Fruit fly (Drosophila melanogaster) whole organism, embryonic: Measurements from ENCODE around the gene CG1896.

Source experiments
- Abd-B ChIP-seq: fragments of 200-800 bp; sonication (Bioruptor generic); optimal IDR thresholded peaks from 2 replicates; lab custom pipeline; 2018; ENCODE audit warnings: missing biosample characterization, mild to moderate bottlenecking, missing genetic modification characterization, moderate library complexity
- Aef1 ChIP-seq: fragments of 200-800 bp; sonication (Bioruptor generic); IDR thresholded peaks from 3 replicates; pipeline ENCODE4 v1.3.6; 2022; ENCODE audit warnings: missing biosample characterization, missing genetic modification characterization
- Blimp-1 ChIP-seq: fragments of 200-800 bp; sonication (Bioruptor generic); optimal IDR thresholded peaks from 3 replicates; lab custom pipeline; 2018; ENCODE audit warnings: missing biosample characterization, missing genetic modification characterization, mild to moderate bottlenecking, moderate library complexity, missing genetic modification reagents
- CG10366 ChIP-seq: fragments of 200-800 bp; sonication (Bioruptor generic); IDR thresholded peaks from 2 replicates; pipeline ENCODE4 v1.3.6; 2022; ENCODE audit warnings: missing biosample characterization, missing genetic modification characterization
- CG11456 ChIP-seq: fragments of 200-800 bp; sonication (Bioruptor generic); IDR thresholded peaks from 3 replicates; pipeline ENCODE4 v1.3.6; 2022; ENCODE audit warnings: missing biosample characterization, missing genetic modification characterization
- CG12155 ChIP-seq: fragments of 200-800 bp; sonication (Bioruptor generic); optimal IDR thresholded peaks from 3 replicates; lab custom pipeline; 2016; ENCODE audit warnings: missing biosample characterization, missing genetic modification characterization
- CG14014 ChIP-seq: fragments of 200-800 bp; sonication (Bioruptor generic); IDR thresholded peaks from 2 replicates; pipeline ENCODE4 v1.3.6; 2022; ENCODE audit warnings: missing biosample characterization, missing genetic modification characterization
- CG15011 ChIP-seq: fragments of 200-800 bp; sonication (Bioruptor generic); optimal IDR thresholded peaks from 3 replicates; lab custom pipeline; 2018; ENCODE audit warnings: missing biosample characterization, mild to moderate bottlenecking, missing genetic modification characterization
- CG15073 ChIP-seq: fragments of 200-800 bp; sonication (Bioruptor generic); optimal IDR thresholded peaks from 2 replicates; lab custom pipeline; 2016; ENCODE audit warnings: missing biosample characterization, missing genetic modification characterization
- CG1647 ChIP-seq: fragments of 200-800 bp; sonication (Bioruptor generic); optimal IDR thresholded peaks from 3 replicates; lab custom pipeline; 2016; ENCODE audit warnings: missing biosample characterization, missing genetic modification characterization
- CG16813 ChIP-seq: fragments of 200-800 bp; sonication (Bioruptor generic); IDR thresholded peaks from 3 replicates; pipeline ENCODE4 v1.3.6; 2022; ENCODE audit warnings: missing biosample characterization, missing genetic modification characterization; ENCODE audit not compliant: partially characterized antibody
- CG16815 ChIP-seq: fragments of 200-800 bp; sonication (Bioruptor generic); optimal IDR thresholded peaks from 3 replicates; lab custom pipeline; 2017; ENCODE audit warnings: missing biosample characterization, mild to moderate bottlenecking, missing genetic modification characterization
- CG1832 ChIP-seq: fragments of 200-800 bp; sonication (Bioruptor generic); optimal IDR thresholded peaks from 2 replicates; lab custom pipeline; 2017; ENCODE audit warnings: missing biosample characterization, mild to moderate bottlenecking, missing genetic modification characterization, inconsistent platforms
- CG31441 ChIP-seq: fragments of 200-800 bp; sonication (Bioruptor generic); IDR thresholded peaks from 2 replicates; pipeline ENCODE4 v1.3.6; 2022; ENCODE audit warnings: missing biosample characterization, missing genetic modification characterization
- CG4424 ChIP-seq: fragments of 200-800 bp; sonication (Bioruptor generic); optimal IDR thresholded peaks from 3 replicates; lab custom pipeline; 2016; ENCODE audit warnings: missing biosample characterization, missing genetic modification characterization
- CG6175 ChIP-seq: fragments of 200-800 bp; sonication (Bioruptor generic); IDR thresholded peaks from 3 replicates; pipeline ENCODE4 v1.3.6; 2022; ENCODE audit warnings: missing biosample characterization, missing genetic modification characterization
- CG6854 ChIP-seq: fragments of 200-800 bp; sonication (Bioruptor generic); optimal IDR thresholded peaks from 3 replicates; lab custom pipeline; 2017; ENCODE audit warnings: missing biosample characterization, mild to moderate bottlenecking, missing genetic modification characterization
- CG7271 ChIP-seq: fragments of 200-800 bp; sonication (Bioruptor generic); optimal IDR thresholded peaks from 2 replicates; lab custom pipeline; 2018; ENCODE audit warnings: missing biosample characterization, mild to moderate bottlenecking, missing genetic modification characterization, moderate library complexity
- HLH54F ChIP-seq: fragments of 200-800 bp; sonication (Bioruptor generic); optimal IDR thresholded peaks from 3 replicates; lab custom pipeline; 2016; ENCODE audit warnings: missing biosample characterization, missing genetic modification characterization
- Hmr ChIP-seq: fragments of 200-800 bp; sonication (Bioruptor generic); optimal IDR thresholded peaks from 3 replicates; lab custom pipeline; 2017; ENCODE audit warnings: mild to moderate bottlenecking, missing biosample characterization, missing genetic modification reagents, missing genetic modification characterization
- Nf-YC ChIP-seq: fragments of 200-800 bp; optimal IDR thresholded peaks from 3 replicates; lab custom pipeline; 2019; ENCODE audit warnings: missing biosample characterization, mild to moderate bottlenecking, missing genetic modification characterization, moderate library complexity
- Opbp ChIP-seq: fragments of 200-800 bp; sonication (Bioruptor generic); IDR thresholded peaks from 3 replicates; pipeline ENCODE4 v1.3.6; 2022; ENCODE audit warnings: missing biosample characterization, missing genetic modification characterization; ENCODE audit not compliant: partially characterized antibody
- Rfx ChIP-seq: fragments of 200-800 bp; sonication (Bioruptor generic); IDR thresholded peaks from 2 replicates; pipeline ENCODE4 v1.3.6; 2022; ENCODE audit warnings: missing biosample characterization, missing genetic modification characterization
- Sin3A ChIP-seq: fragments of >200 bp; optimal IDR thresholded peaks from 2 replicates; lab custom pipeline; 2018
- Xrp1 ChIP-seq: fragments of 200-800 bp; sonication (Bioruptor generic); IDR thresholded peaks from 2 replicates; pipeline ENCODE4 v1.3.6; 2022; ENCODE audit warnings: missing biosample characterization, missing genetic modification characterization
- ato ChIP-seq: fragments of 200-800 bp; sonication (Bioruptor generic); IDR thresholded peaks from 2 replicates; pipeline ENCODE4 v1.3.6; 2022; ENCODE audit warnings: missing biosample characterization, missing genetic modification characterization; ENCODE audit not compliant: partially characterized antibody
- bab2 ChIP-seq: fragments of 200-800 bp; sonication (Bioruptor generic); optimal IDR thresholded peaks from 2 replicates; lab custom pipeline; 2016; ENCODE audit warnings: missing biosample characterization, missing genetic modification characterization
- bcd ChIP-seq: fragments of 200-800 bp; sonication (Bioruptor generic); optimal IDR thresholded peaks from 2 replicates; lab custom pipeline; 2017; ENCODE audit warnings: missing biosample characterization, mild to moderate bottlenecking, missing genetic modification characterization
- croc ChIP-seq: fragments of 200-800 bp; sonication (Bioruptor generic); conservative IDR thresholded peaks from 3 replicates; pipeline ENCODE4 v1.3.6; 2022; ENCODE audit warnings: missing biosample characterization, missing genetic modification characterization
- crol ChIP-seq: fragments of 200-800 bp; sonication (Bioruptor generic); IDR thresholded peaks from 2 replicates; pipeline ENCODE4 v1.3.6; 2022; ENCODE audit warnings: missing biosample characterization, missing genetic modification characterization
- dpn ChIP-seq, 2 experiments: fragments of 200-800 bp; sonication (Bioruptor generic); optimal IDR thresholded peaks; 3 replicates each; lab custom pipeline; 2016; ENCODE audit warnings: missing biosample characterization in 2 of 2, missing genetic modification characterization in 2 of 2
- gfzf ChIP-seq: fragments of 200-800 bp; sonication (Bioruptor generic); optimal IDR thresholded peaks from 2 replicates; lab custom pipeline; 2016; ENCODE audit warnings: missing biosample characterization, mild to moderate bottlenecking, missing genetic modification characterization, moderate library complexity
- grau ChIP-seq: fragments of 200-800 bp; optimal IDR thresholded peaks from 3 replicates; lab custom pipeline; 2019; ENCODE audit warnings: missing biosample characterization, mild to moderate bottlenecking, missing genetic modification characterization, moderate library complexity
- gsb ChIP-seq: fragments of 200-800 bp; sonication (Bioruptor generic); IDR thresholded peaks from 2 replicates; pipeline ENCODE4 v1.3.6; 2022; ENCODE audit warnings: missing biosample characterization, missing genetic modification characterization
- her ChIP-seq: fragments of 200-800 bp; sonication (Bioruptor generic); optimal IDR thresholded peaks from 2 replicates; lab custom pipeline; 2016; ENCODE audit warnings: missing biosample characterization, missing genetic modification characterization
- hkb ChIP-seq, 2 experiments: fragments of 200-800 bp in 1 of 2; fragments of >200 bp in 1 of 2; sonication (Bioruptor generic) in 1 of 2; IDR thresholded peaks in 1 of 2; optimal IDR thresholded peaks in 1 of 2; 2 replicates each; pipeline versions ENCODE4 v1.3.6 to Lab custom; 2017 to 2022; ENCODE audit warnings: missing biosample characterization in 1 of 2, missing genetic modification characterization in 1 of 2
- hth ChIP-seq: fragments of >200 bp; optimal IDR thresholded peaks from 2 replicates; lab custom pipeline; 2017; ENCODE audit warnings: inconsistent platforms
- jumu ChIP-seq: fragments of 200-800 bp; sonication (Bioruptor generic); optimal IDR thresholded peaks from 3 replicates; lab custom pipeline; 2016; ENCODE audit warnings: missing biosample characterization, missing genetic modification characterization
- kay ChIP-seq: fragments of 200-800 bp; sonication (Bioruptor generic); optimal IDR thresholded peaks from 2 replicates; lab custom pipeline; 2016; ENCODE audit warnings: missing biosample characterization, missing genetic modification characterization
- kni ChIP-seq: fragments of 200-800 bp; sonication (Bioruptor generic); optimal IDR thresholded peaks from 3 replicates; lab custom pipeline; 2017; ENCODE audit warnings: mild to moderate bottlenecking, missing biosample characterization, missing genetic modification reagents, missing genetic modification characterization
- mld ChIP-seq: fragments of 200-800 bp; sonication (Bioruptor generic); IDR thresholded peaks from 3 replicates; pipeline ENCODE4 v1.3.6; 2022; ENCODE audit warnings: missing biosample characterization, missing genetic modification characterization; ENCODE audit not compliant: partially characterized antibody
- nerfin-2 ChIP-seq: fragments of 200-800 bp; sonication (Bioruptor generic); IDR thresholded peaks from 2 replicates; pipeline ENCODE4 v1.3.6; 2022; ENCODE audit warnings: missing biosample characterization, missing genetic modification characterization; ENCODE audit not compliant: partially characterized antibody
- row ChIP-seq: fragments of 200-800 bp; sonication (Bioruptor generic); IDR thresholded peaks from 3 replicates; pipeline ENCODE4 v1.3.6; 2022; ENCODE audit warnings: missing biosample characterization, missing genetic modification characterization
- schlank ChIP-seq: fragments of 200-800 bp; sonication (Bioruptor generic); optimal IDR thresholded peaks from 2 replicates; lab custom pipeline; 2018; ENCODE audit warnings: missing biosample characterization, mild to moderate bottlenecking, missing genetic modification characterization
- sim ChIP-seq: fragments of 200-800 bp; sonication (Bioruptor generic); IDR thresholded peaks from 2 replicates; pipeline ENCODE4 v1.3.6; 2022; ENCODE audit warnings: missing biosample characterization, missing genetic modification characterization
- slp2 ChIP-seq: fragments of 200-800 bp; sonication (Bioruptor generic); optimal IDR thresholded peaks from 2 replicates; lab custom pipeline; 2016; ENCODE audit warnings: missing biosample characterization, missing genetic modification characterization
- ttk ChIP-seq: fragments of 200-800 bp; sonication (Bioruptor generic); IDR thresholded peaks from 2 replicates; pipeline ENCODE4 v2.1.2; 2022; ENCODE audit warnings: missing biosample characterization, missing genetic modification characterization
- twi ChIP-seq: fragments of 200-800 bp; optimal IDR thresholded peaks from 2 replicates; lab custom pipeline; 2019; ENCODE audit warnings: missing biosample characterization, mild to moderate bottlenecking, missing genetic modification characterization, moderate library complexity
- vvl ChIP-seq: fragments of 200-800 bp; sonication (Bioruptor generic); IDR thresholded peaks from 2 replicates; pipeline ENCODE4 v1.3.6; 2022; ENCODE audit warnings: missing biosample characterization, missing genetic modification characterization
- wek ChIP-seq: fragments of 200-800 bp; sonication (Bioruptor generic); optimal IDR thresholded peaks from 3 replicates; lab custom pipeline; 2018; ENCODE audit warnings: missing biosample characterization, mild to moderate bottlenecking, missing genetic modification characterization, moderate library complexity
- zf30C ChIP-seq: fragments of 200-800 bp; sonication (Bioruptor generic); optimal IDR thresholded peaks from 3 replicates; lab custom pipeline; 2018; ENCODE audit warnings: missing biosample characterization, mild to moderate bottlenecking, missing genetic modification characterization
- zfh1 ChIP-seq: fragments of 200-800 bp; sonication (Bioruptor generic); IDR thresholded peaks from 3 replicates; pipeline ENCODE4 v1.3.6; 2022; ENCODE audit warnings: missing biosample characterization, missing genetic modification characterization

Gene CG1896

DNA sequence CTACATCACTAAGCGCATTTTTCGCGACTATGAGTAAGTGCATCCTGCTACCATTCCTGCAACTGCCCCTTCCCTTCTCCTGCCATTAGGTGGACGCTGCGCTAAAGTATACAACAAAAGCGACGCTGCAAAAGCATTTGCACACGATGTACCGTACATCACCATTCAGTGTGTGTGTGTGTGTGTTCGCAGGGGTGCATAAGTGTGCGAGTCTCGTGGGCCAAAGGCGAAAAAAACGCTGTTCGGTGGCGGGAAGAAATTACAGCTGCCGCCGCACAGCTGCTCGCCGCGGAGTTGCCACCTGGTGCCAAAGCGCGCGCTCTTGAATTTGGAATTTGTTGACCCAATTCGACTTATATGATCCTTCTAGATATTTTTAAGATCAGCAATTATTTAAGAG is 50.4 kb downstream of the CG1896 start (continued):
- no peak for TF ChIP-seq CG16813 (GFP tag; lab: Robert Waterston, UW)
- TF ChIP-seq mld (GFP tag; lab: Robert Waterston, UW) = peak; percentile 48; the same call in 1 of the 3 replicates
- no peak for TF ChIP-seq CG1647 (GFP tag; lab: Kevin White, UChicago)
- no peak for TF ChIP-seq CG31441 (GFP tag; lab: Robert Waterston, UW)
- no peak for TF ChIP-seq HLH54F (GFP tag; lab: Kevin White, UChicago)
- TF ChIP-seq CG10366 (GFP tag; lab: Robert Waterston, UW) = no peak
- 0 out of 3 replicates have a peak, but pooled peaks have one; percentile 10 for TF ChIP-seq zfh1
- no peak for TF ChIP-seq slp2 (GFP tag; lab: Kevin White, UChicago)
- TF ChIP-seq CG4424 = no peak
- no peak; the same call in 2 of the 3 replicates for TF ChIP-seq row
- no peak for TF ChIP-seq wek (GFP tag; lab: Kevin White, UChicago)
- TF ChIP-seq Sin3A (lab: Kevin White, UChicago) = no peak
- no peak for TF ChIP-seq gfzf
- TF ChIP-seq nerfin-2 (GFP tag; lab: Robert Waterston, UW) = no peak
- no peak for TF ChIP-seq zf30C (GFP tag; lab: Kevin White, UChicago)
- peak; percentile 40; the same call in 1 of the 2 replicates for TF ChIP-seq Rfx (GFP tag; lab: Robert Waterston, UW)
- no peak for TF ChIP-seq CG15073 (GFP tag; lab: Kevin White, UChicago)
- no peak for TF ChIP-seq jumu (GFP tag; lab: Kevin White, UChicago)
- no peak for TF ChIP-seq Xrp1
- TF ChIP-seq bcd = no peak
- no peak for TF ChIP-seq CG11456 (GFP tag; lab: Robert Waterston, UW)
- TF ChIP-seq CG1832 (GFP tag; lab: Kevin White, UChicago) = no peak
- TF ChIP-seq grau (tag; lab: Kevin White, UChicago) = no peak
- TF ChIP-seq Opbp = 0 out of 3 replicates have a peak, but pooled peaks have one; percentile 13
- TF ChIP-seq sim (GFP tag; lab: Robert Waterston, UW) = no peak
- no peak for TF ChIP-seq hkb (optimal IDR thresholded peaks at IDR 0.05; lab: Kevin White, UChicago)
- TF ChIP-seq hkb (GFP tag; IDR thresholded peaks at IDR 0.05; lab: Robert Waterston, UW) = no peak
- no peak for TF ChIP-seq CG16815 (GFP tag; lab: Kevin White, UChicago)
- TF ChIP-seq ttk (GFP tag; lab: Robert Waterston, UW) = no peak
- TF ChIP-seq ato (GFP tag; lab: Robert Waterston, UW) = peak; percentile 22; the same call in 1 of the 2 replicates
- TF ChIP-seq hth (lab: Kevin White, UChicago) = no peak
- TF ChIP-seq kni (GFP tag; lab: Kevin White, UChicago) = no peak
- no peak for TF ChIP-seq Abd-B
- TF ChIP-seq dpn (GFP tag; optimal IDR thresholded peaks at IDR 0.05; lab: Kevin White, UChicago) = no peak
- peak; percentile 51 for TF ChIP-seq crol (GFP tag; lab: Robert Waterston, UW)
- TF ChIP-seq kay (GFP tag; lab: Kevin White, UChicago) = no peak
- no peak for TF ChIP-seq CG6854 (GFP tag; lab: Kevin White, UChicago)
- TF ChIP-seq croc (GFP tag; lab: Robert Waterston, UW) = no peak
- TF ChIP-seq gsb (GFP tag; lab: Robert Waterston, UW) = no peak
- no peak for TF ChIP-seq schlank (tag; lab: Kevin White, UChicago)
- no peak for TF ChIP-seq Hmr (GFP tag; lab: Kevin White, UChicago)
- no peak for TF ChIP-seq vvl (GFP tag; lab: Robert Waterston, UW)
- TF ChIP-seq Nf-YC (tag; lab: Kevin White, UChicago) = no peak
- TF ChIP-seq CG12155 (GFP tag; lab: Kevin White, UChicago) = no peak
- TF ChIP-seq twi (tag; lab: Kevin White, UChicago) = no peak
- TF ChIP-seq Aef1 = no peak
- no peak for TF ChIP-seq bab2 (GFP tag; lab: Kevin White, UChicago)
- TF ChIP-seq her (GFP tag; lab: Kevin White, UChicago) = peak; percentile 7
- no peak for TF ChIP-seq CG7271 (tag; lab: Kevin White, UChicago)
- TF ChIP-seq Blimp-1 (GFP tag; lab: Kevin White, UChicago) = no peak
- TF ChIP-seq CG15011 = no peak
- no peak for TF ChIP-seq CG14014 (GFP tag; lab: Robert Waterston, UW)
- peak; percentile 88; the same call in 2 of the 3 replicates for TF ChIP-seq CG6175
